Worm (Caenorhabditis elegans) whole organism, young adult: ENCODE measurements around the gene C18D11.1.

Experiments used
- B0035.1 ChIP-seq: sonication (generic microtip); optimal IDR thresholded peaks from 2 replicates; lab custom pipeline; 2016; ENCODE audit warnings: missing genetic modification characterization, mild to moderate bottlenecking, missing compliant biosample characterization, missing genotype, missing genetic modification reagents
- C06A6.2 ChIP-seq: fragments of 200-800 bp; sonication (Bioruptor generic); conservative IDR thresholded peaks from 2 replicates; pipeline ENCODE4 v1.3.6; 2022; ENCODE audit warnings: missing genetic modification characterization, missing compliant biosample characterization
- F10E7.11 ChIP-seq: sonication (generic microtip); optimal IDR thresholded peaks from 2 replicates; lab custom pipeline; 2017; ENCODE audit warnings: mild to moderate bottlenecking, missing genetic modification characterization, moderate library complexity, missing compliant biosample characterization
- F23B12.7 ChIP-seq: sonication (generic microtip); optimal IDR thresholded peaks from 2 replicates; lab custom pipeline; 2017; ENCODE audit warnings: missing genetic modification characterization, mild to moderate bottlenecking, missing compliant biosample characterization, antibody characterized with exemption, moderate library complexity; ENCODE audit not compliant: insufficient read depth
- F37B4.10 ChIP-seq: fragments of 200-800 bp; sonication (Bioruptor generic); IDR thresholded peaks from 2 replicates; pipeline ENCODE4 v1.3.6; 2022; ENCODE audit warnings: missing genetic modification characterization, missing compliant biosample characterization
- F49E8.2 ChIP-seq: sonication (generic microtip); optimal IDR thresholded peaks from 3 replicates; lab custom pipeline; 2017; ENCODE audit warnings: missing genetic modification characterization, mild to moderate bottlenecking, missing compliant biosample characterization, antibody characterized with exemption, moderate library complexity; ENCODE audit not compliant: insufficient read depth
- T26A5.8 ChIP-seq: sonication (generic microtip); optimal IDR thresholded peaks from 2 replicates; lab custom pipeline; 2016; ENCODE audit warnings: missing genetic modification characterization, missing compliant biosample characterization
- Y53G8AR.9 ChIP-seq: fragments of 200-800 bp; sonication (Bioruptor generic); conservative IDR thresholded peaks from 2 replicates; pipeline ENCODE4 v1.3.6; 2022; ENCODE audit warnings: missing genetic modification reagents, missing genetic modification characterization, missing compliant biosample characterization
- Y56A3A.18 ChIP-seq: fragments of 200-800 bp; sonication (Bioruptor generic); IDR thresholded peaks from 2 replicates; pipeline ENCODE4 v1.3.6; 2022; ENCODE audit warnings: missing genetic modification reagents, missing genetic modification characterization, missing compliant biosample characterization
- Y79H2A.3 ChIP-seq: fragments of 200-800 bp; sonication (Bioruptor generic); conservative IDR thresholded peaks from 2 replicates; pipeline ENCODE4 v1.3.6; 2022; ENCODE audit warnings: missing genetic modification reagents, missing genetic modification characterization, missing compliant biosample characterization
- ZK185.1 ChIP-seq: sonication (generic microtip); optimal IDR thresholded peaks from 2 replicates; lab custom pipeline; 2016; ENCODE audit warnings: mild to moderate bottlenecking, missing genetic modification characterization, missing compliant biosample characterization; ENCODE audit not compliant: poor library complexity, severe bottlenecking
- akir-1 ChIP-seq: fragments of 200-800 bp; sonication (Bioruptor generic); optimal IDR thresholded peaks from 2 replicates; lab custom pipeline; 2018; ENCODE audit warnings: mild to moderate bottlenecking, missing genetic modification characterization, moderate library complexity, missing compliant biosample characterization
- aptf-3 ChIP-seq: fragments of 200-800 bp; sonication (Bioruptor generic); IDR thresholded peaks from 2 replicates; pipeline ENCODE4 v1.3.6; 2022; ENCODE audit warnings: missing genetic modification characterization, missing compliant biosample characterization
- athp-1 ChIP-seq: sonication (generic microtip); optimal IDR thresholded peaks from 2 replicates; lab custom pipeline; 2017; ENCODE audit warnings: mild to moderate bottlenecking, missing genetic modification characterization, missing compliant biosample characterization
- cebp-1 ChIP-seq, 2 experiments: fragments of 200-800 bp in 1 of 2; sonication (Bioruptor generic) in 1 of 2; sonication (generic microtip) in 1 of 2; IDR thresholded peaks in 1 of 2; optimal IDR thresholded peaks in 1 of 2; 2 replicates each; pipeline versions ENCODE4 v1.3.6 to Lab custom; 2017 to 2022; ENCODE audit warnings: missing compliant biosample characterization in 2 of 2, missing genetic modification characterization in 2 of 2, mild to moderate bottlenecking in 1 of 2, missing genetic modification reagents in 1 of 2, moderate library complexity in 1 of 2
- cebp-2 ChIP-seq: fragments of 200-800 bp; sonication (Bioruptor generic); IDR thresholded peaks from 2 replicates; pipeline ENCODE4 v1.3.6; 2022; ENCODE audit warnings: missing genetic modification characterization, missing compliant biosample characterization
- ceh-27 ChIP-seq: fragments of 200-800 bp; sonication (Bioruptor generic); optimal IDR thresholded peaks from 2 replicates; lab custom pipeline; 2018; ENCODE audit warnings: mild to moderate bottlenecking, missing genetic modification characterization, moderate library complexity, missing compliant biosample characterization
- egl-18 ChIP-seq: fragments of 200-800 bp; sonication (Bioruptor generic); IDR thresholded peaks from 2 replicates; pipeline ENCODE4 v1.3.6; 2022; ENCODE audit warnings: missing genetic modification reagents, missing genetic modification characterization, missing compliant biosample characterization
- ets-4 ChIP-seq: fragments of 200-800 bp; sonication (Bioruptor generic); optimal IDR thresholded peaks from 2 replicates; lab custom pipeline; 2018; ENCODE audit warnings: mild to moderate bottlenecking, missing genetic modification characterization, missing compliant biosample characterization
- fkh-3 ChIP-seq: sonication (generic microtip); optimal IDR thresholded peaks from 2 replicates; lab custom pipeline; 2016; ENCODE audit warnings: mild to moderate bottlenecking, missing genetic modification characterization, missing compliant biosample characterization
- gei-17 ChIP-seq: fragments of 200-800 bp; sonication (Bioruptor generic); optimal IDR thresholded peaks from 2 replicates; lab custom pipeline; 2018; ENCODE audit warnings: mild to moderate bottlenecking, missing genetic modification characterization, missing compliant biosample characterization
- him-1 ChIP-seq: sonication (generic microtip); optimal IDR thresholded peaks from 2 replicates; lab custom pipeline; 2016; ENCODE audit warnings: missing genotype, missing genetic modification reagents, missing genetic modification characterization, missing compliant biosample characterization
- hmg-20 ChIP-seq: fragments of 200-800 bp; sonication (Bioruptor generic); IDR thresholded peaks from 2 replicates; pipeline ENCODE4 v1.3.6; 2022; ENCODE audit warnings: missing genetic modification reagents, missing genetic modification characterization, missing compliant biosample characterization
- hrde-1 ChIP-seq: sonication (generic microtip); optimal IDR thresholded peaks from 2 replicates; lab custom pipeline; 2016; ENCODE audit warnings: missing genetic modification characterization, mild to moderate bottlenecking, missing compliant biosample characterization, moderate library complexity, missing genotype, missing genetic modification reagents, borderline replicate concordance
- hsf-1 ChIP-seq: fragments of 200-800 bp; sonication (Bioruptor generic); IDR thresholded peaks from 2 replicates; pipeline ENCODE4 v1.3.6; 2022; ENCODE audit warnings: missing genetic modification reagents, missing genetic modification characterization, missing compliant biosample characterization
- lin-26 ChIP-seq: fragments of 200-800 bp; sonication (Bioruptor generic); IDR thresholded peaks from 2 replicates; pipeline ENCODE4 v1.3.6; 2022; ENCODE audit warnings: missing genetic modification reagents, missing genetic modification characterization, missing compliant biosample characterization
- lsl-1 ChIP-seq: fragments of 200-800 bp; sonication (Bioruptor generic); optimal IDR thresholded peaks from 2 replicates; lab custom pipeline; 2018; ENCODE audit warnings: mild to moderate bottlenecking, missing genetic modification characterization, moderate library complexity, missing compliant biosample characterization
- madf-3 ChIP-seq: fragments of 200-800 bp; sonication (Bioruptor generic); IDR thresholded peaks from 2 replicates; pipeline ENCODE4 v1.3.6; 2022; ENCODE audit warnings: missing genetic modification reagents, missing genetic modification characterization, missing compliant biosample characterization
- madf-6 ChIP-seq: fragments of 200-800 bp; sonication (Bioruptor generic); IDR thresholded peaks from 2 replicates; pipeline ENCODE4 v1.3.6; 2022; ENCODE audit warnings: missing genetic modification reagents, missing genetic modification characterization, missing compliant biosample characterization
- mes-4 ChIP-seq: sonication (generic microtip); optimal IDR thresholded peaks from 2 replicates; lab custom pipeline; 2016; ENCODE audit warnings: missing genotype, missing genetic modification characterization, missing compliant biosample characterization
- mxl-1 ChIP-seq: sonication (generic microtip); optimal IDR thresholded peaks from 2 replicates; lab custom pipeline; 2016; ENCODE audit warnings: missing genetic modification characterization, missing compliant biosample characterization
- nfyb-1 ChIP-seq: fragments of 200-800 bp; sonication (Bioruptor generic); IDR thresholded peaks from 2 replicates; pipeline ENCODE4 v1.3.6; 2022; ENCODE audit warnings: missing genetic modification reagents, missing genetic modification characterization, missing compliant biosample characterization
- nhr-27 ChIP-seq: fragments of 200-800 bp; sonication (Bioruptor generic); optimal IDR thresholded peaks from 2 replicates; lab custom pipeline; 2018; ENCODE audit warnings: mild to moderate bottlenecking, missing genetic modification characterization, moderate library complexity, missing compliant biosample characterization
- rcor-1 ChIP-seq: fragments of 200-800 bp; sonication (Bioruptor generic); IDR thresholded peaks from 2 replicates; pipeline ENCODE4 v1.3.6; 2022; ENCODE audit warnings: missing genetic modification reagents, missing genetic modification characterization, missing compliant biosample characterization
- repo-1 ChIP-seq: sonication (generic microtip); optimal IDR thresholded peaks from 2 replicates; lab custom pipeline; 2017; ENCODE audit warnings: mild to moderate bottlenecking, missing genetic modification characterization, missing compliant biosample characterization
- snpc-1.1 ChIP-seq: sonication (generic microtip); optimal IDR thresholded peaks from 2 replicates; lab custom pipeline; 2017; ENCODE audit warnings: missing genetic modification characterization, mild to moderate bottlenecking, missing compliant biosample characterization, antibody characterized with exemption, moderate library complexity, missing genotype, missing genetic modification reagents; ENCODE audit not compliant: insufficient read depth
- snpc-4 ChIP-seq, 5 experiments: fragments of 150-350 bp in 1 of 5; sonication (generic microtip) in 4 of 5; optimal IDR thresholded peaks; 2 replicates each; lab custom pipeline; 2014 to 2018; ENCODE audit warnings: missing genetic modification characterization in 5 of 5, missing biosample characterization in 3 of 5, antibody characterized with exemption in 2 of 5, mild to moderate bottlenecking in 2 of 5, missing compliant biosample characterization in 2 of 5, missing genotype in 2 of 5, moderate library complexity in 2 of 5, missing genetic modification reagents in 1 of 5
- unc-130 ChIP-seq: sonication (generic microtip); optimal IDR thresholded peaks from 2 replicates; lab custom pipeline; 2016; ENCODE audit warnings: missing genetic modification reagents, missing genetic modification characterization, missing compliant biosample characterization
- xnd-1 ChIP-seq: sonication (generic microtip); optimal IDR thresholded peaks from 2 replicates; lab custom pipeline; 2016; ENCODE audit warnings: missing genotype, missing genetic modification reagents, missing genetic modification characterization, missing compliant biosample characterization
- zim-3 ChIP-seq: sonication (generic microtip); optimal IDR thresholded peaks from 2 replicates; lab custom pipeline; 2017; ENCODE audit warnings: mild to moderate bottlenecking, missing genetic modification characterization, moderate library complexity, missing compliant biosample characterization
- ztf-22 ChIP-seq: fragments of 200-800 bp; sonication (Bioruptor generic); optimal IDR thresholded peaks from 2 replicates; lab custom pipeline; 2018; ENCODE audit warnings: mild to moderate bottlenecking, missing genetic modification characterization, moderate library complexity, missing compliant biosample characterization
- ztf-26 ChIP-seq: sonication (generic microtip); optimal IDR thresholded peaks from 2 replicates; lab custom pipeline; 2017; ENCODE audit warnings: missing genetic modification characterization, missing compliant biosample characterization

Gene C18D11.1

ce11 chrIII:11830522-11831489 is 14.4 kb downstream of the C18D11.1 start (continued):
- peak; percentile 72 for TF ChIP-seq athp-1 (tag; lab: Kevin White, UChicago)
- TF ChIP-seq unc-130 (GFP tag; lab: Kevin White, UChicago) = no peak
- TF ChIP-seq F10E7.11 (tag; lab: Kevin White, UChicago) = peak; percentile 9
- peak; percentile 39; the same call in 1 of the 2 replicates for TF ChIP-seq hmg-20 (GFP tag; lab: Robert Waterston, UW)
- TF ChIP-seq madf-6 (GFP tag; lab: Robert Waterston, UW) = peak; percentile 52
- TF ChIP-seq nfyb-1 = peak; percentile 84
- peak; percentile 62 for TF ChIP-seq zim-3
- TF ChIP-seq hsf-1 (GFP tag; lab: Robert Waterston, UW) = no peak
- peak; percentile 80 for TF ChIP-seq hrde-1 (tag; lab: Kevin White, UChicago)
- peak; percentile 79 for TF ChIP-seq B0035.1 (tag; lab: Kevin White, UChicago)
- TF ChIP-seq ZK185.1 (tag; lab: Kevin White, UChicago) = peak; percentile 39
- TF ChIP-seq akir-1 (GFP tag; lab: Kevin White, UChicago) = peak; percentile 55
- TF ChIP-seq F23B12.7 (tag; lab: Kevin White, UChicago) = peak; percentile 25
- TF ChIP-seq Y79H2A.3 (GFP tag; lab: Robert Waterston, UW) = no peak; the same call in 1 of the 2 replicates
- TF ChIP-seq ceh-27 (GFP tag; lab: Kevin White, UChicago) = peak; percentile 10
- TF ChIP-seq repo-1 (tag; lab: Kevin White, UChicago) = peak; percentile 86
- no peak for TF ChIP-seq ztf-26
- peak; percentile 24; the same call in 1 of the 2 replicates for TF ChIP-seq lin-26 (GFP tag; lab: Robert Waterston, UW)
- peak; percentile 78 for TF ChIP-seq Y53G8AR.9 (GFP tag; lab: Robert Waterston, UW)
- TF ChIP-seq mes-4 (tag; lab: Kevin White, UChicago) = no peak
- TF ChIP-seq F37B4.10 (GFP tag; lab: Robert Waterston, UW) = 0 out of 2 replicates have a peak, but pooled peaks have one; percentile 61
- no peak for TF ChIP-seq mxl-1 (tag; lab: Kevin White, UChicago)
- peak; percentile 2; the same call in 1 of the 2 replicates for TF ChIP-seq egl-18 (GFP tag; lab: Robert Waterston, UW)
- peak; percentile 52 for TF ChIP-seq rcor-1 (GFP tag; lab: Robert Waterston, UW)
- peak; percentile 52 for TF ChIP-seq snpc-4 (GFP tag; optimal IDR thresholded peaks at IDR 0.05; lab: Kevin White, UChicago)
- peak in 2 of 4 experiments; percentile 18 to 58 for TF ChIP-seq snpc-4 (tag; optimal IDR thresholded peaks at IDR 0.05; lab: Kevin White, UChicago)
- TF ChIP-seq snpc-1.1 (tag; lab: Kevin White, UChicago) = peak; percentile 60
- peak; percentile 42 for TF ChIP-seq lsl-1 (GFP tag; lab: Kevin White, UChicago)
- peak; percentile 85; the same call in 1 of the 2 replicates for TF ChIP-seq cebp-2
- peak; percentile 31 for TF ChIP-seq F49E8.2 (tag; lab: Kevin White, UChicago)
- TF ChIP-seq ztf-22 = no peak
- TF ChIP-seq madf-3 (GFP tag; lab: Robert Waterston, UW) = peak; percentile 66; the same call in 1 of the 2 replicates
- TF ChIP-seq fkh-3 (tag; lab: Kevin White, UChicago) = peak; percentile 23
- TF ChIP-seq T26A5.8 (tag; lab: Kevin White, UChicago) = peak; percentile 26
- peak; percentile 76 for TF ChIP-seq cebp-1 (GFP tag; IDR thresholded peaks at IDR 0.05; lab: Robert Waterston, UW)
- TF ChIP-seq cebp-1 (tag; optimal IDR thresholded peaks at IDR 0.05; lab: Kevin White, UChicago) = peak; percentile 72
- 0 out of 2 replicates have a peak, but pooled peaks have one; percentile 11 for TF ChIP-seq aptf-3 (GFP tag; lab: Robert Waterston, UW)
- TF ChIP-seq ets-4 = peak; percentile 19
- TF ChIP-seq xnd-1 (tag; lab: Kevin White, UChicago) = peak; percentile 18
- TF ChIP-seq C06A6.2 (GFP tag; lab: Robert Waterston, UW) = peak; percentile 53; the same call in 1 of the 2 replicates
- peak; percentile 53 for TF ChIP-seq nhr-27 (tag; lab: Kevin White, UChicago)
- peak; percentile 99 for TF ChIP-seq him-1
- TF ChIP-seq Y56A3A.18 (GFP tag; lab: Robert Waterston, UW) = peak; percentile 25; the same call in 1 of the 2 replicates
- peak; percentile 47 for TF ChIP-seq gei-17 (GFP tag; lab: Kevin White, UChicago)
